Worm (Caenorhabditis elegans): ENCODE results near the gene nhr-280.

The nhr-280 gene

DNA sequence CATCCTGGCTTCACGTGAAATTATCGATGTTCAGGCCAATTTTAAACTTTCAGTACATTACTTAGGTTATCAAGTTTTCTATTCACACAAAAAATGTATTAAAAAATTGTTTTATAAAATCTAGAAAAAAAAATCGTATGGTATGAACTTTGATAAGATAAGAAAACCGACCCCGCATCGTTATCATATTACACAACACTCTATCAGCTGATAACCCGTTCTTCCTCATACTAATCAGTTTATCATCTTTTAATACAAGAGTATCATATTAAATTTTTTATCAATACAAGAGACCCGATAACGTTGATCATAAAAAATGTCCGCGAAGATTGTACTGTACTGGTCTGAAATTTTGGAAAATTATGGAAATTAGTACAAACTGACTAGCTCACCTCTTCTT is 23.6 kb upstream of the nhr-280 start:
- TF ChIP-seq ama-1 (optimal IDR thresholded peaks at IDR 0.05) (no peak), ceh-6 (GFP tag; optimal IDR thresholded peaks at IDR 0.05) (no peak), elt-2 (tag; optimal IDR thresholded peaks at IDR 0.05) (peak; percentile 100), K02D7.2 (tag; optimal IDR thresholded peaks at IDR 0.05) (no peak), ceh-24 (tag; optimal IDR thresholded peaks at IDR 0.05) (no peak), nfya-1 (tag; optimal IDR thresholded peaks at IDR 0.05) (no peak), pqm-1 (tag; optimal IDR thresholded peaks at IDR 0.05) (peak; percentile 70)

- TF ChIP-seq nfya-1 (tag; optimal IDR thresholded peaks at IDR 0.05) (no peak), sdc-2 (tag; optimal IDR thresholded peaks at IDR 0.05) (no peak), ceh-48 (tag; optimal IDR thresholded peaks at IDR 0.05) (no peak), hlh-6 (tag; optimal IDR thresholded peaks at IDR 0.05) (no peak), nhr-232 (tag; optimal IDR thresholded peaks at IDR 0.05) (no peak), pat-9 (tag; optimal IDR thresholded peaks at IDR 0.05) (no peak), rnt-1 (tag; optimal IDR thresholded peaks at IDR 0.05) (no peak), ref-2 (tag; optimal IDR thresholded peaks at IDR 0.05) (no peak), pax-1 (tag; optimal IDR thresholded peaks at IDR 0.05) (no peak)
Measured at ce11 chrIII:151084-151483, 20.5 kb upstream of the nhr-280 start.

ce11 chrIII:149132-149531 is 18.6 kb upstream of the nhr-280 start:
- TF ChIP-seq nfya-1 (tag; optimal IDR thresholded peaks at IDR 0.05): no peak
- no peak for TF ChIP-seq che-1 (tag; optimal IDR thresholded peaks at IDR 0.05)
- TF ChIP-seq ets-4 (tag; optimal IDR thresholded peaks at IDR 0.05): no peak
- TF ChIP-seq tbx-2 (tag; optimal IDR thresholded peaks at IDR 0.05): no peak
- no peak for TF ChIP-seq unc-55 (GFP tag; optimal IDR thresholded peaks at IDR 0.05)
- no peak for TF ChIP-seq ceh-14 (tag; optimal IDR thresholded peaks at IDR 0.05)
- no peak for TF ChIP-seq ttx-3 (tag; optimal IDR thresholded peaks at IDR 0.05)
- no peak for TF ChIP-seq zip-5 (tag; optimal IDR thresholded peaks at IDR 0.05)

DNA sequence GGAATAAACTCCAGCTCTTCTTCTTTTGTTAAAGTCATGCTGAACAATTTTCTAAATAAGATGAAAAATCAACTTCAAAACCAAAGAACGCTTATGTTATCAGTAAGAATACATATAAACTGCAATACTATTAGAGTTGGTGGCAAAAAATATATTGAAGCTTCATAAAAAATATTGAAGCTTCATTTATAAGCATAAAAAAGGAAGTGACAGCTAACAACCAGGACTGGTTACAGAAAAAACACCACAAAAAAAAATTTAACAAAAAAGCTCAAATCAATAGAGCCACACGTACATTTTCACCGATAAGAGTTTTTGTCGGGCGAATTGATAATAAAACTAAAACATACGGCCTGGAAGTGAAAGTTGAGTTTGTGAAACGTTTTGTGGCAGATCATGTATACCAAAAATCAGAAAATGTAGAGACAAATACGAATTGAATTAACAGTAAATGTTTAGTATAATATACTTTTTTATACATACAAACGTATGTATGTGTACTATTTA is 17.1 kb upstream of the nhr-280 start, which contains the start of gene sqst-5:
TSS of gene sqst-5 (minus strand) at position 51 of the 507 bp plus-strand sequence.
- no peak for TF ChIP-seq ceh-14 (tag; optimal IDR thresholded peaks at IDR 0.05)
- TF ChIP-seq ztf-16 (tag; optimal IDR thresholded peaks at IDR 0.05): no peak
- TF ChIP-seq T23F11.4 (GFP tag; optimal IDR thresholded peaks at IDR 0.05): no peak
- TF ChIP-seq zip-5 (tag; optimal IDR thresholded peaks at IDR 0.05): no peak

DNA sequence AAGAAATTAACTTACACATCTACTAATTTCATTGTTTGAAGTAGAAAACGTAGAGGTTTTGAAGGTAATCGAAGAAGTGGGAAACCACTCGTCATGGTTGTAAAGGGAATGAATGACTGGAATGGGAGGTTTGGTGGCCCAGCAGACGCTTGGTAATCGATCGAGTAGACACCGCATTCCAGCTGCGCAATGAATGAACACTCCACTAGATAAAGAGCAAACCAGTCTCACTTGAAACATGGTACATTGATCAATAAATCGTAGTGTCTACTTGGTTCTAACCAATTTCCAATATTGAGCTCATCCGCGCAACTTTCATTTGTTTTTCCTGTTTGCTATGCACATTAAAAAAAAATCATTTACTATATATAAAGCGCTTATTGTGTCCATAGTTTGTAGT is 15.8 kb upstream of the nhr-280 start, which contains the start of gene fbxb-84:
TSS of gene fbxb-84 (minus strand) at position 101 of the 400 bp plus-strand sequence.
- TF ChIP-seq nhr-11 (tag; optimal IDR thresholded peaks at IDR 0.05) (no peak), sdc-2 (tag; optimal IDR thresholded peaks at IDR 0.05) (no peak)

ce11 chrIII:145078-145477 is 14.5 kb upstream of the nhr-280 start, which contains the start of the genes T17A3.12 and fbxb-83:
T17A3.12 (minus strand) TSS chrIII:145178.
fbxb-83 (minus strand) TSS chrIII:145211.
- no peak for TF ChIP-seq pqm-1 (tag; optimal IDR thresholded peaks at IDR 0.05)
- no peak for TF ChIP-seq ama-1 (optimal IDR thresholded peaks at IDR 0.05)
- TF ChIP-seq T23F11.4 (GFP tag; optimal IDR thresholded peaks at IDR 0.05): no peak
- no peak for TF ChIP-seq ceh-24 (tag; optimal IDR thresholded peaks at IDR 0.05)
- no peak for TF ChIP-seq hlh-6 (tag; optimal IDR thresholded peaks at IDR 0.05)
- no peak for TF ChIP-seq K02D7.2 (tag; optimal IDR thresholded peaks at IDR 0.05)
- TF ChIP-seq fkh-6 (tag; optimal IDR thresholded peaks at IDR 0.05): no peak

ce11 chrIII:143121-143520 is 12.6 kb upstream of the nhr-280 start, which contains the start of gene fbxb-82:
fbxb-82 (minus strand) TSS chrIII:143221.
- TF ChIP-seq nhr-11 (tag; optimal IDR thresholded peaks at IDR 0.05) (no peak), ref-2 (tag; optimal IDR thresholded peaks at IDR 0.05) (no peak), Y22D7AL.16 (tag; optimal IDR thresholded peaks at IDR 0.05) (no peak), nfya-1 (tag; optimal IDR thresholded peaks at IDR 0.05) (no peak), pax-1 (tag; optimal IDR thresholded peaks at IDR 0.05) (no peak), ceh-24 (tag; optimal IDR thresholded peaks at IDR 0.05) (no peak), ceh-18 (tag; optimal IDR thresholded peaks at IDR 0.05) (no peak), ceh-6 (GFP tag; optimal IDR thresholded peaks at IDR 0.05) (no peak), ceh-2 (tag; optimal IDR thresholded peaks at IDR 0.05) (no peak), che-1 (tag; optimal IDR thresholded peaks at IDR 0.05) (no peak), nhr-232 (tag; optimal IDR thresholded peaks at IDR 0.05) (no peak), hlh-15 (tag; optimal IDR thresholded peaks at IDR 0.05) (no peak), hlh-8 (tag; optimal IDR thresholded peaks at IDR 0.05) (no peak), ceh-30 (tag; optimal IDR thresholded peaks at IDR 0.05) (no peak), ttx-3 (tag; optimal IDR thresholded peaks at IDR 0.05) (no peak), ceh-34 (tag; optimal IDR thresholded peaks at IDR 0.05) (no peak), dmd-4 (tag; optimal IDR thresholded peaks at IDR 0.05; ENCODE audit: borderline replicate concordance) (no peak), ceh-48 (tag; optimal IDR thresholded peaks at IDR 0.05) (no peak)

Data from whole organism, late embryonic.